Fruit fly (Drosophila melanogaster): ENCODE measurements around the gene Acbp1.
A peak's percentile ranks its signal among the peaks of the same experiment; 100 is the strongest.

The Acbp1 gene

DNA sequence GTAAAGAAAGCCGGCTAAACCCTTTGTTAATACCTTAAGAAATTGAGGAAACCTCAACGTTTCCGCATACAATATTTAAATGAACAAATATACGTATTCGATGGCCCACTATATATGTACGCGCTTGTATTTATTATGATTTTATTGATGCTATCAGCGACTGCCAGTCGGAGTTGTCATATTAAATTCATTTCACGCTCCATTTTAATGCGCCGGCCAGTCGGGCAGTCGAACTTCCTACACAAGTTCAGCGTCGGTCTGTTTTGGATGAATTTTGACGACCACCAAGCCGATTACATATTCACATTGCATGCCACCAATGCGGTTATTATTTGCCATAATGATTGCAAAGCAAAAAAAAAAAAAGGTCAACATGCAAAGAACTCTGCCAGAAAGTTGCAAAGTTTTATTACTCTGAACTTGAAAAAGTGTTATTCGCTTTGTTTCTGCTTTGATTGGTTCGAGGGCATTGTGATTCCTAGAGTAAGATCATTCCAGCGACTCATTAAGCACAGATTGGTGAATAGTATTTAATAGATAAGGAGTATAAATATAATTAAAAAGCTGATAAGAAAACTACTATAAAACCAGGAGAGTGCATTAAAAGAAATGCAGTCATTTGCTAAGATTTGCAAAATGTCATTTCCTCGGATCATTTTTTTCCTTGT, 15.1 kb downstream of the Acbp1 start, which contains the start of gene CG31606:
Gene CG31606 (plus strand): TSS at position 618 of the 668 bp plus-strand sequence.
- TF ChIP-seq Sp1 (GFP tag; optimal IDR thresholded peaks at IDR 0.05) (no peak), CG9705 (GFP tag; optimal IDR thresholded peaks at IDR 0.05) (no peak)

- TF ChIP-seq tai (GFP tag; optimal IDR thresholded peaks at IDR 0.05) (peak; percentile 15), psq (GFP tag; optimal IDR thresholded peaks at IDR 0.05) (no peak), dsf (GFP tag; optimal IDR thresholded peaks at IDR 0.05; ENCODE audit: borderline replicate concordance) (no peak), woc (GFP tag; optimal IDR thresholded peaks at IDR 0.05) (peak; percentile 9), jim (GFP tag; optimal IDR thresholded peaks at IDR 0.05) (no peak), fru (GFP tag; optimal IDR thresholded peaks at IDR 0.05) (no peak), CrebA (GFP tag; optimal IDR thresholded peaks at IDR 0.05; ENCODE audit: borderline replicate concordance) (no peak), Vsx2 (GFP tag; optimal IDR thresholded peaks at IDR 0.05; ENCODE audit: partially characterized antibody) (no peak), sage (GFP tag; optimal IDR thresholded peaks at IDR 0.05) (no peak), CG9705 (GFP tag; optimal IDR thresholded peaks at IDR 0.05) (no peak)
These were observed 17.0 kb downstream of the Acbp1 start, which contains the start of the genes CG42763 and CG43394 for dm6 chr2L:8145067-8145808. TSS of gene CG42763 (minus strand) at chr2L:8145107. TSS of gene CG43394 (plus strand) at chr2L:8145758.

dm6 chr2L:8143947-8144346, 18.3 kb downstream of the Acbp1 start, which contains the start of gene CG42762:
TSS of gene CG42762 (minus strand) at chr2L:8144047.
- TF ChIP-seq dl (GFP tag; optimal IDR thresholded peaks at IDR 0.05; ENCODE audit: insufficient read depth in 1 of 2, partially characterized antibody in 2 of 2), result no peak
- TF ChIP-seq h (GFP tag; optimal IDR thresholded peaks at IDR 0.05), result no peak
- no peak for TF ChIP-seq rgr (GFP tag; optimal IDR thresholded peaks at IDR 0.05)
- TF ChIP-seq ey (GFP tag; optimal IDR thresholded peaks at IDR 0.05), result no peak
- TF ChIP-seq Jra (GFP tag; optimal IDR thresholded peaks at IDR 0.05), result no peak
- TF ChIP-seq tai (GFP tag; optimal IDR thresholded peaks at IDR 0.05), result no peak
- no peak for TF ChIP-seq Vsx2 (GFP tag; optimal IDR thresholded peaks at IDR 0.05; ENCODE audit: partially characterized antibody)
- no peak for TF ChIP-seq CG32264 (GFP tag; optimal IDR thresholded peaks at IDR 0.05)
- no peak for TF ChIP-seq Dif (GFP tag; optimal IDR thresholded peaks at IDR 0.05; ENCODE audit: partially characterized antibody)
- no peak for TF ChIP-seq Myc (optimal IDR thresholded peaks at IDR 0.05)
- TF ChIP-seq Mio (GFP tag; optimal IDR thresholded peaks at IDR 0.05), result no peak
- TF ChIP-seq dmrt93B (GFP tag; optimal IDR thresholded peaks at IDR 0.05), result no peak
- no peak for TF ChIP-seq Dfd (GFP tag; optimal IDR thresholded peaks at IDR 0.05)

- TF ChIP-seq OdsH (GFP tag; optimal IDR thresholded peaks at IDR 0.05) (no peak), Sp1 (GFP tag; optimal IDR thresholded peaks at IDR 0.05) (no peak), Vsx2 (GFP tag; optimal IDR thresholded peaks at IDR 0.05; ENCODE audit: partially characterized antibody) (peak; percentile 8), psq (GFP tag; optimal IDR thresholded peaks at IDR 0.05) (peak; percentile 13), Dfd (GFP tag; optimal IDR thresholded peaks at IDR 0.05) (no peak), Hr78 (GFP tag; optimal IDR thresholded peaks at IDR 0.05) (no peak), jim (GFP tag; optimal IDR thresholded peaks at IDR 0.05) (no peak), usp (GFP tag; optimal IDR thresholded peaks at IDR 0.05) (no peak), tai (GFP tag; optimal IDR thresholded peaks at IDR 0.05) (no peak), Rel (GFP tag; optimal IDR thresholded peaks at IDR 0.05) (peak; percentile 78), Rel (tag; optimal IDR thresholded peaks at IDR 0.05) (no peak), br (GFP tag; optimal IDR thresholded peaks at IDR 0.05) (no peak)
These were observed 19.5 kb downstream of the Acbp1 start for dm6 chr2L:8142760-8143159.

dm6 chr2L:8133772-8134386, 28.4 kb downstream of the Acbp1 start:
- TF ChIP-seq OdsH (GFP tag; optimal IDR thresholded peaks at IDR 0.05), result no peak
- no peak for TF ChIP-seq CG9705 (GFP tag; optimal IDR thresholded peaks at IDR 0.05)
- TF ChIP-seq HLH106 (tag; optimal IDR thresholded peaks at IDR 0.05), result no peak
- no peak for TF ChIP-seq lola (GFP tag; optimal IDR thresholded peaks at IDR 0.05)
- TF ChIP-seq psq (GFP tag; optimal IDR thresholded peaks at IDR 0.05), result no peak
- TF ChIP-seq Vsx2 (GFP tag; optimal IDR thresholded peaks at IDR 0.05; ENCODE audit: partially characterized antibody), result no peak
- TF ChIP-seq Hr78 (GFP tag; optimal IDR thresholded peaks at IDR 0.05), result no peak
- TF ChIP-seq Jra (GFP tag; optimal IDR thresholded peaks at IDR 0.05), result no peak
- no peak for TF ChIP-seq rgr (GFP tag; optimal IDR thresholded peaks at IDR 0.05)

Measured in whole organism, wandering third instar larva.